Fruit fly (Drosophila melanogaster) whole organism, embryonic: ENCODE results near the gene Schip1.

Experiments used
- CG4404 ChIP-seq: fragments of 200-800 bp; sonication (Bioruptor generic); IDR thresholded peaks from 2 replicates; pipeline ENCODE4 v1.3.6; 2022; ENCODE audit warnings: missing biosample characterization, missing genetic modification characterization
- CG6813 ChIP-seq: fragments of 200-800 bp; sonication (Bioruptor generic); optimal IDR thresholded peaks from 2 replicates; lab custom pipeline; 2017; ENCODE audit warnings: missing biosample characterization, missing genetic modification characterization, mild to moderate bottlenecking, moderate library complexity, missing genetic modification reagents
- Doc2 ChIP-seq: fragments of 200-800 bp; sonication (Bioruptor generic); IDR thresholded peaks from 2 replicates; pipeline ENCODE4 v1.3.6; 2022; ENCODE audit warnings: missing biosample characterization, missing genetic modification characterization
- H15 ChIP-seq: fragments of 200-800 bp; sonication (Bioruptor generic); IDR thresholded peaks from 3 replicates; pipeline ENCODE4 v1.3.6; 2022; ENCODE audit warnings: missing biosample characterization, missing genetic modification characterization
- HLHmδ ChIP-seq: fragments of 200-800 bp; sonication (Bioruptor generic); optimal IDR thresholded peaks from 2 replicates; lab custom pipeline; 2018; ENCODE audit warnings: missing biosample characterization, mild to moderate bottlenecking, missing genetic modification characterization, moderate library complexity
- Hr78 ChIP-seq, 2 experiments: fragments of 200-800 bp in 1 of 2; fragments of >200 bp in 1 of 2; sonication (Bioruptor generic) in 1 of 2; optimal IDR thresholded peaks; 2 replicates each; lab custom pipeline; 2017 to 2019; ENCODE audit warnings: missing biosample characterization in 2 of 2, missing genetic modification characterization in 2 of 2, mild to moderate bottlenecking in 1 of 2, moderate library complexity in 1 of 2
- fd3F ChIP-seq: fragments of 200-800 bp; sonication (Bioruptor generic); optimal IDR thresholded peaks from 2 replicates; lab custom pipeline; 2018; ENCODE audit warnings: missing biosample characterization, mild to moderate bottlenecking, missing genetic modification characterization, moderate library complexity
- fd96Cb ChIP-seq: fragments of 200-800 bp; sonication (Bioruptor generic); optimal IDR thresholded peaks from 2 replicates; lab custom pipeline; 2018; ENCODE audit warnings: missing biosample characterization, mild to moderate bottlenecking, missing genetic modification characterization, moderate library complexity

- no peak for TF ChIP-seq CG6813 (GFP tag; lab: Kevin White, UChicago)
- no peak for TF ChIP-seq H15 (GFP tag; lab: Robert Waterston, UW)
- no peak for TF ChIP-seq Hr78 (GFP tag; optimal IDR thresholded peaks at IDR 0.05; lab: Kevin White, UChicago)
- no peak for TF ChIP-seq fd96Cb
- TF ChIP-seq fd3F = no peak
- no peak for TF ChIP-seq CG4404
- no peak for TF ChIP-seq HLHmδ
- no peak for TF ChIP-seq Doc2 (GFP tag; lab: Robert Waterston, UW)
These were observed 35.9 kb downstream of the Schip1 start, which contains the start of gene Hand for dm6 chr2L:10294798-10295669.
